Worm (Caenorhabditis elegans) whole organism, L4 larva: Measurements from ENCODE around the gene B0563.1.
A peak's percentile ranks its signal among the peaks of the same experiment; 100 is the strongest.

Source experiments
- dmd-9 ChIP-seq: fragments of 200-800 bp; sonication (Bioruptor generic); IDR thresholded peaks from 2 replicates; pipeline ENCODE4 v1.3.6; 2022; ENCODE audit warnings: missing genetic modification reagents, missing genetic modification characterization, missing compliant biosample characterization
- fos-1 ChIP-seq: fragments of 150-350 bp; optimal IDR thresholded peaks from 2 replicates; lab custom pipeline; 2014; ENCODE audit warnings: missing biosample characterization, missing genetic modification characterization
- jun-1 ChIP-seq: fragments of 150-350 bp; optimal IDR thresholded peaks from 2 replicates; lab custom pipeline; 2014; ENCODE audit warnings: missing biosample characterization, missing genetic modification reagents, missing genetic modification characterization
- lin-1 ChIP-seq: fragments of 200-800 bp; sonication (Bioruptor generic); IDR thresholded peaks from 2 replicates; pipeline ENCODE4 v1.3.6; 2022; ENCODE audit warnings: missing genetic modification reagents, missing genetic modification characterization, missing compliant biosample characterization
- mdl-1 ChIP-seq, 2 experiments: fragments of 150-350 bp in 1 of 2; sonication (generic microtip) in 1 of 2; optimal IDR thresholded peaks; 2 replicates each; lab custom pipeline; 2014 to 2017; ENCODE audit warnings: missing biosample characterization in 2 of 2, missing genetic modification characterization in 2 of 2
- nhr-10 ChIP-seq: fragments of 150-350 bp; optimal IDR thresholded peaks from 2 replicates; lab custom pipeline; 2014; ENCODE audit warnings: missing biosample characterization, missing genetic modification characterization
- nhr-6 ChIP-seq: fragments of 150-350 bp; optimal IDR thresholded peaks from 2 replicates; lab custom pipeline; 2014; ENCODE audit warnings: missing biosample characterization, missing genetic modification characterization
- nhr-76 ChIP-seq: fragments of 150-350 bp; optimal IDR thresholded peaks from 2 replicates; lab custom pipeline; 2014; ENCODE audit warnings: missing biosample characterization, missing genetic modification characterization
- pqm-1 ChIP-seq: sonication (generic microtip); optimal IDR thresholded peaks from 2 replicates; lab custom pipeline; 2017; ENCODE audit warnings: missing biosample characterization, missing genetic modification characterization
- skn-1 ChIP-seq: fragments of 150-350 bp; optimal IDR thresholded peaks from 2 replicates; lab custom pipeline; 2014; ENCODE audit warnings: missing biosample characterization, missing genetic modification characterization
- snpc-1.2 ChIP-seq: fragments of 200-800 bp; sonication (Bioruptor generic); IDR thresholded peaks from 2 replicates; pipeline ENCODE4 v1.3.6; 2022; ENCODE audit warnings: missing genetic modification reagents, missing genetic modification characterization, missing compliant biosample characterization
- snpc-4 ChIP-seq: fragments of 150-350 bp; optimal IDR thresholded peaks from 2 replicates; lab custom pipeline; 2014; ENCODE audit warnings: missing biosample characterization, missing genetic modification characterization
- unc-62 ChIP-seq, 3 experiments: fragments of 150-350 bp in 1 of 3; sonication (generic microtip); optimal IDR thresholded peaks in 2 of 3; peaks in 1 of 3; 1 replicate in 1 of 3; 2 replicates in 2 of 3; lab custom pipeline; 2014 to 2017; ENCODE audit warnings: missing biosample characterization in 3 of 3, missing genetic modification characterization in 3 of 3, missing genetic modification reagents in 3 of 3, missing genotype in 1 of 3

ce11 chrX:9206731-9207130 lies 35.4 kb downstream of the B0563.1 start:
- TF ChIP-seq skn-1 (tag; lab: Kevin White, UChicago) (no peak), nhr-6 (tag; lab: Kevin White, UChicago) (no peak), lin-1 (GFP tag; lab: Robert Waterston, UW) (no peak), nhr-10 (tag; lab: Kevin White, UChicago) (no peak), jun-1 (tag; lab: Kevin White, UChicago) (no peak), pqm-1 (tag; lab: Kevin White, UChicago) (no peak), dmd-9 (GFP tag; lab: Robert Waterston, UW) (no peak), snpc-4 (tag; lab: Kevin White, UChicago) (no peak), mdl-1 (tag; optimal IDR thresholded peaks at IDR 0.05; lab: Kevin White, UChicago) (no peak), snpc-1.2 (no peak), nhr-76 (tag; lab: Kevin White, UChicago) (no peak), fos-1 (no peak), unc-62 (GFP tag; optimal IDR thresholded peaks at IDR 0.05 in 1 of 2; lab: Kevin White, UChicago) (peak in 1 of 2 experiments; percentile 93), unc-62 (tag; optimal IDR thresholded peaks at IDR 0.05; lab: Kevin White, UChicago) (no peak)
